Worm (Caenorhabditis elegans) whole organism, L4 larva: ENCODE data around the gene kin-30.

Experiments
- dpl-1 ChIP-seq: fragments of 150-350 bp; optimal IDR thresholded peaks from 2 replicates; lab custom pipeline; 2014; ENCODE audit warnings: missing biosample characterization, missing genetic modification reagents, missing genetic modification characterization
- snpc-4 ChIP-seq: fragments of 150-350 bp; optimal IDR thresholded peaks from 2 replicates; lab custom pipeline; 2014; ENCODE audit warnings: missing biosample characterization, missing genetic modification characterization

DNA sequence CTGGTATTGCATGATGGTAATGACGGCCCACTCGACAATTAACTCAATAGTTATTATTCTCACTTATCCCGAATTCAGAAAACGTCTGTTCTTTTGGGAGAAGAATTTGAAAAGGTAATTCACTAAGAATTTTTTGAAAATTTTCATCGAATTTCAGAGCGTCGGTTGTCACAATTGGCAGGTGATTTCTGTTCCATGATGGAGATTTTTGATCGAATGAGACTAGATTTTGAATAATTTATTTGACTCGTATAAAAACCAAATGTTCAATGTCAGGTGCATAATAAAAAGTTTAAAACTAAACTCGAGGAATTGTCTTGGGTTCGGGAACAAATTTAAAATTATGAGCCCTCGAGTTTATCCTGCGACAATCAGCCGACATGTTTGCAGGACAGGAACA is 27.9 kb upstream of the kin-30 start, which contains the start of gene sri-25:
- TF ChIP-seq dpl-1 (no peak), snpc-4 (no peak)
